Fruit fly (Drosophila melanogaster): ENCODE results near the gene CG4829.
A peak's percentile ranks its signal among the peaks of the same experiment; 100 is the strongest.

Gene CG4829

DNA sequence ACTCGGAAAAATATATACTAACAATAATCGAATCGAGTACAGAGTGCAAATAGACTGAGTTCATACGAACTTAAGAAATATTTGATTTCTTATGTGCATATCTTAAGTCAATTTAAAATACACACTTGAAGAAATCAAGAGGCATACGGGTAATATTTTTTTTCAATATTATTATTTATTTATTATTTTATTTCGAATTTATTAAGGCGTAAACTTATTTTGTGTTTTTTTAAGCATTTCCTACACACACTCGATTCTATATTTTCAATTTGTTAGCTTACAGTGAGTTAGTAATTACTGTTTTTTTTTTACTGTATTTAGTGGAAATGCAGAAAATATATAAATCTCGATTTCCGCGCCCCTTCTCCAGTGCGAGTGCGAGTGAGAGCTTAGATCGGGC is 1.7 kb downstream of the CG4829 start (continued):
- TF ChIP-seq unpg (GFP tag; optimal IDR thresholded peaks at IDR 0.05) (peak; percentile 32), Stat92E (GFP tag; optimal IDR thresholded peaks at IDR 0.05) (no peak), Chrac-16 (GFP tag; optimal IDR thresholded peaks at IDR 0.05) (no peak), gem (tag; optimal IDR thresholded peaks at IDR 0.05) (peak; percentile 59), Xbp1 (GFP tag; optimal IDR thresholded peaks at IDR 0.05) (no peak), CG12659 (GFP tag; optimal IDR thresholded peaks at IDR 0.05) (peak; percentile 24), CG4617 (GFP tag; optimal IDR thresholded peaks at IDR 0.05; ENCODE audit: borderline replicate concordance) (no peak), grau (tag; optimal IDR thresholded peaks at IDR 0.05) (peak; percentile 35), br (optimal IDR thresholded peaks at IDR 0.05) (no peak), CG30403 (GFP tag; optimal IDR thresholded peaks at IDR 0.05) (peak; percentile 13), CG10366 (GFP tag; IDR thresholded peaks at IDR 0.05) (peak; percentile 10; the same call in 1 of the 2 replicates), Hand (GFP tag; optimal IDR thresholded peaks at IDR 0.05) (no peak), bsh (GFP tag; optimal IDR thresholded peaks at IDR 0.05) (peak in 1 of 2 experiments; percentile 27), CG17359 (tag; optimal IDR thresholded peaks at IDR 0.05) (peak; percentile 43), lov (optimal IDR thresholded peaks at IDR 0.05) (no peak), lov (GFP tag; IDR thresholded peaks at IDR 0.05) (no peak), Dbx (GFP tag; IDR thresholded peaks at IDR 0.05) (no peak), trem (tag; optimal IDR thresholded peaks at IDR 0.05) (no peak), Nf-YC (tag; optimal IDR thresholded peaks at IDR 0.05) (peak; percentile 8), CG14667 (GFP tag; IDR thresholded peaks at IDR 0.05) (no peak), slp2 (GFP tag; optimal IDR thresholded peaks at IDR 0.05) (no peak), nmo (GFP tag; optimal IDR thresholded peaks at IDR 0.05) (peak; percentile 48), otp (GFP tag; IDR thresholded peaks at IDR 0.05) (no peak), CG9817 (tag; optimal IDR thresholded peaks at IDR 0.05) (no peak), CG3838 (GFP tag; optimal IDR thresholded peaks at IDR 0.05) (no peak), en (GFP tag; optimal IDR thresholded peaks at IDR 0.05) (no peak), Sox102F (GFP tag; optimal IDR thresholded peaks at IDR 0.05) (peak; percentile 46), CG6272 (GFP tag; IDR thresholded peaks at IDR 0.05) (no peak), sisA (GFP tag; IDR thresholded peaks at IDR 0.05) (no peak), CG31441 (GFP tag; IDR thresholded peaks at IDR 0.05) (peak; percentile 46; the same call in 1 of the 2 replicates), BtbVII (GFP tag; optimal IDR thresholded peaks at IDR 0.05) (no peak), eyg (GFP tag; optimal IDR thresholded peaks at IDR 0.05) (no peak), CG11723 (GFP tag; optimal IDR thresholded peaks at IDR 0.05) (no peak), CG12942 (GFP tag; optimal IDR thresholded peaks at IDR 0.05) (no peak), B-H2 (GFP tag; optimal IDR thresholded peaks at IDR 0.05) (no peak), Kr (GFP tag; optimal IDR thresholded peaks at IDR 0.05) (no peak), sim (GFP tag; IDR thresholded peaks at IDR 0.05) (no peak), Atf3 (GFP tag; optimal IDR thresholded peaks at IDR 0.05) (no peak), CG7839 (tag; optimal IDR thresholded peaks at IDR 0.05) (peak; percentile 27), CG11093 (GFP tag; IDR thresholded peaks at IDR 0.05) (no peak), CG11696 (GFP tag; IDR thresholded peaks at IDR 0.05) (no peak), bbx (GFP tag; IDR thresholded peaks at IDR 0.05; ENCODE audit: partially characterized antibody) (no peak), CG13296 (GFP tag; optimal IDR thresholded peaks at IDR 0.05) (peak; percentile 7), zfh1 (GFP tag; IDR thresholded peaks at IDR 0.05) (no peak), tgo (GFP tag; IDR thresholded peaks at IDR 0.05) (peak; percentile 21; the same call in 2 of the 3 replicates), CG7987 (GFP tag; optimal IDR thresholded peaks at IDR 0.05) (no peak), CG14441 (GFP tag; IDR thresholded peaks at IDR 0.05) (no peak), Hsf (GFP tag; optimal IDR thresholded peaks at IDR 0.05) (no peak), Dll (GFP tag; IDR thresholded peaks at IDR 0.05; ENCODE audit: partially characterized antibody) (no peak), MTF-1 (GFP tag; optimal IDR thresholded peaks at IDR 0.05; ENCODE audit: borderline replicate concordance) (no peak), CG17385 (GFP tag; optimal IDR thresholded peaks at IDR 0.05) (peak; percentile 21), CG12071 (GFP tag; optimal IDR thresholded peaks at IDR 0.05) (no peak)

All from whole organism, embryonic.